Worm (Caenorhabditis elegans) whole organism, L3 larva: ENCODE results near the gene srx-13.
A peak's percentile ranks its signal among the peaks of the same experiment; 100 is the strongest.

Source experiments
- R02D3.7 ChIP-seq: fragments of 150-350 bp; optimal IDR thresholded peaks from 2 replicates; lab custom pipeline; 2014; ENCODE audit warnings: missing biosample characterization, missing genetic modification characterization
- ZK546.5 ChIP-seq: sonication (generic microtip); optimal IDR thresholded peaks from 2 replicates; lab custom pipeline; 2017; ENCODE audit warnings: missing biosample characterization, missing genetic modification characterization
- ama-1 ChIP-seq: fragments of 150-350 bp; optimal IDR thresholded peaks from 2 replicates; lab custom pipeline; 2018
- ceh-28 ChIP-seq: fragments of 150-350 bp; optimal IDR thresholded peaks from 2 replicates; lab custom pipeline; 2014; ENCODE audit warnings: missing biosample characterization, missing genetic modification reagents, missing genetic modification characterization
- ceh-82 ChIP-seq: fragments of 150-350 bp; optimal IDR thresholded peaks from 2 replicates; lab custom pipeline; 2014; ENCODE audit warnings: missing biosample characterization, missing genetic modification characterization
- daf-12 ChIP-seq: fragments of 150-350 bp; optimal IDR thresholded peaks from 2 replicates; lab custom pipeline; 2014; ENCODE audit warnings: missing biosample characterization, missing genetic modification reagents, missing genetic modification characterization
- egl-27 ChIP-seq: sonication (generic microtip); optimal IDR thresholded peaks from 4 replicates; lab custom pipeline; 2017; ENCODE audit warnings: missing biosample characterization, missing genetic modification reagents, missing genetic modification characterization
- eor-1 ChIP-seq, 2 experiments: fragments of 150-350 bp; optimal IDR thresholded peaks; 2 replicates each; lab custom pipeline; 2014 to 2018; ENCODE audit warnings: missing biosample characterization in 2 of 2, missing genetic modification characterization in 2 of 2
- fkh-10 ChIP-seq: sonication (generic microtip); optimal IDR thresholded peaks from 2 replicates; lab custom pipeline; 2017; ENCODE audit warnings: missing biosample characterization, missing genetic modification reagents, missing genetic modification characterization
- fkh-2 ChIP-seq: fragments of 150-350 bp; optimal IDR thresholded peaks from 2 replicates; lab custom pipeline; 2014; ENCODE audit warnings: missing biosample characterization, missing genetic modification reagents, missing genetic modification characterization
- jun-1 ChIP-seq: fragments of 150-350 bp; optimal IDR thresholded peaks from 2 replicates; lab custom pipeline; 2014; ENCODE audit warnings: missing biosample characterization, missing genetic modification reagents, missing genetic modification characterization
- lin-39 ChIP-seq: fragments of 150-350 bp; optimal IDR thresholded peaks from 2 replicates; lab custom pipeline; 2018; ENCODE audit warnings: missing biosample characterization, missing genetic modification reagents, missing genetic modification characterization
- mdl-1 ChIP-seq: fragments of 150-350 bp; optimal IDR thresholded peaks from 2 replicates; lab custom pipeline; 2014; ENCODE audit warnings: missing biosample characterization, missing genetic modification characterization
- mml-1 ChIP-seq: fragments of 150-350 bp; sonication (generic microtip); optimal IDR thresholded peaks from 3 replicates; lab custom pipeline; 2014; ENCODE audit warnings: missing biosample characterization, missing genetic modification characterization
- nfya-1 ChIP-seq: sonication (generic microtip); optimal IDR thresholded peaks from 2 replicates; lab custom pipeline; 2017; ENCODE audit warnings: missing genetic modification characterization, mild to moderate bottlenecking, missing compliant biosample characterization, antibody characterized with exemption, moderate library complexity; ENCODE audit not compliant: insufficient read depth
- nhr-12 ChIP-seq: fragments of 150-350 bp; optimal IDR thresholded peaks from 2 replicates; lab custom pipeline; 2014; ENCODE audit warnings: missing biosample characterization, missing genetic modification characterization
- nhr-23 ChIP-seq: fragments of 150-350 bp; optimal IDR thresholded peaks from 2 replicates; lab custom pipeline; 2014; ENCODE audit warnings: missing biosample characterization, missing genetic modification reagents, missing genetic modification characterization
- nhr-237 ChIP-seq: fragments of 150-350 bp; optimal IDR thresholded peaks from 2 replicates; lab custom pipeline; 2014; ENCODE audit warnings: missing biosample characterization, missing genetic modification characterization
- nhr-25 ChIP-seq: sonication (generic microtip); optimal IDR thresholded peaks from 2 replicates; lab custom pipeline; 2017; ENCODE audit warnings: missing biosample characterization, missing genetic modification characterization
- nhr-28 ChIP-seq: fragments of 150-350 bp; optimal IDR thresholded peaks from 2 replicates; lab custom pipeline; 2014; ENCODE audit warnings: missing biosample characterization, missing genetic modification characterization
- nhr-67 ChIP-seq: fragments of 150-350 bp; optimal IDR thresholded peaks from 2 replicates; lab custom pipeline; 2014; ENCODE audit warnings: missing biosample characterization, missing genetic modification characterization
- nhr-77 ChIP-seq: fragments of 150-350 bp; optimal IDR thresholded peaks from 2 replicates; lab custom pipeline; 2014; ENCODE audit warnings: missing biosample characterization, missing genetic modification characterization
- pha-4 ChIP-seq: fragments of 150-350 bp; optimal IDR thresholded peaks from 2 replicates; lab custom pipeline; 2014; ENCODE audit warnings: missing biosample characterization, missing genetic modification reagents, missing genetic modification characterization
- sea-2 ChIP-seq: fragments of 150-350 bp; sonication (generic microtip); optimal IDR thresholded peaks from 4 replicates; lab custom pipeline; 2014; ENCODE audit warnings: missing biosample characterization, missing genetic modification reagents, missing genetic modification characterization
- skn-1 ChIP-seq: fragments of 150-350 bp; optimal IDR thresholded peaks from 2 replicates; lab custom pipeline; 2014; ENCODE audit warnings: missing biosample characterization, missing genetic modification characterization
- snpc-4 ChIP-seq: fragments of 150-350 bp; optimal IDR thresholded peaks from 2 replicates; lab custom pipeline; 2014; ENCODE audit warnings: missing biosample characterization, missing genetic modification characterization
- unc-39 ChIP-seq: sonication (generic microtip); optimal IDR thresholded peaks from 4 replicates; lab custom pipeline; 2017; ENCODE audit warnings: missing biosample characterization, missing genetic modification characterization
- unc-62 ChIP-seq: fragments of 150-350 bp; sonication (generic microtip); optimal IDR thresholded peaks from 4 replicates; lab custom pipeline; 2014; ENCODE audit warnings: missing biosample characterization, missing genetic modification reagents, missing genetic modification characterization
- zag-1 ChIP-seq: fragments of 150-350 bp; optimal IDR thresholded peaks from 2 replicates; lab custom pipeline; 2014; ENCODE audit warnings: missing biosample characterization, missing genetic modification characterization
- ztf-4 ChIP-seq: fragments of 150-350 bp; optimal IDR thresholded peaks from 2 replicates; lab custom pipeline; 2014; ENCODE audit warnings: missing biosample characterization, missing genetic modification characterization

Gene srx-13

DNA sequence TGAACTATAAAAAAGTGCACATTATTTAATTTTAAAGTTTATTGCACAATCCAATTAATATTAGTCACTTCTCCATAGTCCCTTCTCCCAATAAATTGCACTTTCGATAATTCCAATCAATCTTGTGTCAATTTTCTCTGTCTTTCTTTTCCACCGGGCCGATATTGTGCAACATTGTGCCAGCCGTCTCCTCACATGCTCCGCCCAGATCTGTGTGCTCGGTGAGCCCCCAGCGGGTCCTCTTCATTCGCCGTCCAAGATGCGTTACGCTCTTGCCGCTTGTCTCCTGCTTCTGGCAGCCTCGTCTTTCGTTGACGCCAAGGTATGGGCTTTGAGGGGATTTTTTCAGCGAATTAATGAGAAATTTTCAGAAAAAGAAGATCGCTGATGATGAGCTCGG, 11.3 kb downstream of the srx-13 start, which contains the start of gene ost-1:
Gene ost-1, plus strand, starts transcription at position 207 of the 400 bp plus-strand sequence.
- TF ChIP-seq ama-1 (lab: Kevin White, UChicago) (peak; percentile 29), daf-12 (tag; lab: Kevin White, UChicago) (no peak), lin-39 (tag; lab: Kevin White, UChicago) (peak; percentile 69), fkh-2 (no peak), mml-1 (tag; lab: Kevin White, UChicago) (no peak), egl-27 (tag; lab: Kevin White, UChicago) (no peak), unc-39 (tag; lab: Kevin White, UChicago) (no peak), ZK546.5 (tag; lab: Kevin White, UChicago) (no peak), nfya-1 (tag; lab: Kevin White, UChicago) (no peak)

DNA sequence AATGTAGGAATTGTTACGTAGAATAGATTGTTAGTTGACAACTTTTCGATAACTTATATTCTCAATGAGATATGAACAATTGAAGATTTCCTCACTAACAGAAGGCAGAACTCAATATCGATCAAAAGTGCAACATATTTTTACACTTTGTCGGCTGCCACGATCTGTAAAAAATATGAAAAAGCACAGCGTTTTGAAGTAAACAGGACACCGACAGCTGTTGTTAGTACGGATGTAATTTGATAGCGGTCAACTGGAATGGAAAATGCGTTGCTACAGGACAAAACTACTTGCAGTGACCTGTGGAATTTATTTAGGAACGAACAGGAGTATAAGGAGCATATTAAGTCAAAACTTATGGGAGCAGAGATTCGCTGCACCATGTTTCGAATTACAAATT, 12.5 kb downstream of the srx-13 start:
- TF ChIP-seq nhr-12 (tag; lab: Kevin White, UChicago) (no peak), ceh-82 (tag; lab: Kevin White, UChicago) (no peak), nfya-1 (tag; lab: Kevin White, UChicago) (no peak), R02D3.7 (tag; lab: Kevin White, UChicago) (no peak), zag-1 (tag; lab: Kevin White, UChicago) (no peak), ceh-28 (no peak), nhr-25 (tag; lab: Kevin White, UChicago) (no peak), ztf-4 (tag; lab: Kevin White, UChicago) (no peak), fkh-10 (GFP tag; lab: Kevin White, UChicago) (no peak)

DNA sequence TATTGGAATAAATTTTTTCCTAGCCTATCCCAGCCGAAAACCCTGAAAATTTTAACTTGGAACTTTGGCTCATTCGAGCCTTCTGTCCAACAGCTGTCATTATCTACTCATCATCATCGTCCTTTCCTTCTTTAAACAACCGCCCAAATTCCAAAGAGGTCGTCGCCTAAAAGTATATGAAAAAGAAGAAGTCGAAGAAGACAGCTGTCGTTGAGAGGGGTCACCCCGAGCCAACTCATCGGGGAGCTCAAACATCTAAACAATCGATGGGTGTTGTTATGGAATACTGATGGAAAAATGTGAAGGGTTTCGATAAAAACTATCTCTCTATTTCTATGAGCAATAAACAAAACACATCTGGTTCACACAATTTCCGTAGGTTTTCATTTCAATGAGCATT, 13.4 kb downstream of the srx-13 start:
- TF ChIP-seq jun-1 = no peak
- TF ChIP-seq fkh-2 = peak; percentile 42

DNA sequence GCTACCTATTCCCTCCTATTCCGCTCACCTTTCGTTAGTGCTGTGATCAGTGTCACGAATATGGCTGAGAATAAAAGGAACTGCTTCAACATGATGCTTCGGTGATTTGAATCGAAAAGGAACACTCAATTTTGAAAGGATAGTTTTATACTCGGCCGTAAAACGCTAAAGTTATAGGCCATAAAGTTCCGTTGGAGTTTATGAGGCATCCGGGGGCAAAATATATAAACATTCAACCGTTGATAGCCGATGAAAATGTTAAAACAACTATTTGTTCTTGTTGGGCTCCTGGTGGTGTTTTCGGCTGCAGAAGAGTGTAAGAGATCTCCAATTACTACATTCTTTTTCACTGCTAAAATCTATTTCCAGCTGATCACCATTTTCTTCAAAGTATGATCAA, 13.9 kb downstream of the srx-13 start, which contains the start of the genes C44B12.9 and C44B12.3:
Gene C44B12.9, minus strand, starts transcription at position 101 of the 400 bp plus-strand sequence.
Gene C44B12.3, plus strand, starts transcription at position 249 of the 400 bp plus-strand sequence.
- TF ChIP-seq nhr-67 (tag; lab: Kevin White, UChicago) = no peak
- TF ChIP-seq fkh-2 = no peak
- no peak for TF ChIP-seq sea-2 (GFP tag; lab: Kevin White, UChicago)
- no peak for TF ChIP-seq skn-1

DNA sequence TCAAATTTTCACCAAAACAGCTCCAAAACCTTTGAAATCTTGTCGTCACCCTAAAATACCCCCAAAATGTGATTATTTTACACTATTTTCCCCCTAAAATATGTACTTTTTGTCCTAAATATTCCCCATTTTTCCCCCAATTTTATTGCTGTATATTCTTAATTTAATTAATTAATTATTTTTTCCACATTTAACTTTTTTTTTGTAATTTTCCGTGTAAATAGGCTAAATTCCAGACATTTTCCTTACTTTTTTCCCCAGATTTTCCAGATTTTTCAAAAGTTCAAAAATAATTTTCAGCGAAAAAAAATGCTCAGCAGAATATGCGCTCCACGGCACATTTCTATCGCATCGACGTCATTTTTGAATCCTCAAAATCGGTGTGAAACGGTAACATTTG, 21.3 kb downstream of the srx-13 start, which contains the start of gene cox-18:
Gene cox-18, plus strand, starts transcription at position 301 of the 400 bp plus-strand sequence.
- no peak for TF ChIP-seq nhr-23
- no peak for TF ChIP-seq nhr-67 (tag; lab: Kevin White, UChicago)
- TF ChIP-seq nhr-77 = no peak
- TF ChIP-seq ceh-82 (tag; lab: Kevin White, UChicago) = no peak
- no peak for TF ChIP-seq mdl-1
- TF ChIP-seq pha-4 = no peak
- no peak for TF ChIP-seq nfya-1 (tag; lab: Kevin White, UChicago)
- no peak for TF ChIP-seq nhr-237 (tag; lab: Kevin White, UChicago)
- TF ChIP-seq ama-1 (lab: Kevin White, UChicago) = no peak
- no peak for TF ChIP-seq zag-1 (tag; lab: Kevin White, UChicago)
- no peak for TF ChIP-seq unc-62 (GFP tag; lab: Kevin White, UChicago)
- no peak for TF ChIP-seq ztf-4 (tag; lab: Kevin White, UChicago)
- TF ChIP-seq egl-27 (tag; lab: Kevin White, UChicago) = no peak
- no peak for TF ChIP-seq nhr-28 (tag; lab: Kevin White, UChicago)

DNA sequence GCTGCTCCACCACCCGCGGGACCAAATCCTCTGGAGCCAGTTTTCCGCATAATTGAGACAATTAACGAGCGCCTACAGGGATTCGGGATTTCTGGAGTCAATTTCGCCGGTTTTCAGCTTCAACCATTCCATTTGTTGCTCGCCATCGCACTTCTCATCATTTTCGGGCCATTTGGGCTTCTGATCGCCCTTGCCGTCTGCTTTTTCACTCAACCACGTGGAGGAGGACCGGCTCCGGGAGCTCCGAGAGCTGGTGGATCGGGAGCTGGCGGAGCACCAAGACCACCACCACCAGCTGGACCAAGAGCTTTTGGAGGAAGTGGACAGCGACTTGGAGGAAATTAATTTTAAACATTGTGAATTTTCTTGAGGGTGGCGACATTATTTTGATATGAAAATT, 22.3 kb downstream of the srx-13 start:
- TF ChIP-seq nhr-12 (tag; lab: Kevin White, UChicago) (no peak), eor-1 (tag; optimal IDR thresholded peaks at IDR 0.05; lab: Kevin White, UChicago) (no peak), ceh-82 (tag; lab: Kevin White, UChicago) (no peak), snpc-4 (tag; lab: Kevin White, UChicago) (no peak), sea-2 (GFP tag; lab: Kevin White, UChicago) (no peak), nhr-23 (no peak), zag-1 (tag; lab: Kevin White, UChicago) (no peak), mml-1 (tag; lab: Kevin White, UChicago) (no peak)
